Worm (Caenorhabditis elegans): Measurements from ENCODE around the gene ZC15.5.
"Not testable (repeated sequence)": the region's sequence is repeated elsewhere in the genome, so short reads cannot be mapped to it uniquely, and the experiment has no call there.

The ZC15.5 gene

DNA sequence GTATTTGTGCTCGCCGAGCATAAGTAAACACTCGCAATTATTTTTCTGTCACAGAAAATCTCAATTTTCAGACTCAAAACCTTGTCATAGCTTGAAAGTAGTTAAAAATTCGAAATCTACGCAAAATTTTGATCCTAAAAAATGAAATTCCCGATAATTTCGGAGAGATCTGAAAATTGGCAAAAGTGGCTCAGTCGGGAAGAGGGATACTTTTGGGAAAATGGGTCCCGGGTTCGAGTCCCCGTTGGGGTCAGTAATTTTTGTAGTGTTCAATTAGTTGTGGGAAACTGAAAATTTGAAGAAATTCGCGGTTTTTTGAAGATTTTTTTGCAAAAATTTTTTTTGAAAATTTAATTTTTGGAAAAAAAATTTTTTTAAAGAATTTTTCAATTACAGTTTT, 20.8 kb upstream of the ZC15.5 start:
- TF ChIP-seq zip-5 (tag; optimal IDR thresholded peaks at IDR 0.05) (no peak), ceh-45 (GFP tag; IDR thresholded peaks at IDR 0.05) (no peak), Y22D7AL.16 (tag; optimal IDR thresholded peaks at IDR 0.05) (no peak), unc-55 (GFP tag; optimal IDR thresholded peaks at IDR 0.05) (no peak), nfya-1 (tag; optimal IDR thresholded peaks at IDR 0.05) (no peak), ref-2 (tag; optimal IDR thresholded peaks at IDR 0.05) (no peak), lin-11 (tag; optimal IDR thresholded peaks at IDR 0.05) (no peak), tbx-7 (tag; optimal IDR thresholded peaks at IDR 0.05) (no peak), ahr-1 (tag; optimal IDR thresholded peaks at IDR 0.05) (no peak)

ce11 chrV:20279309-20279708, 18.4 kb upstream of the ZC15.5 start:
- no peak for TF ChIP-seq ahr-1 (tag; optimal IDR thresholded peaks at IDR 0.05)

DNA sequence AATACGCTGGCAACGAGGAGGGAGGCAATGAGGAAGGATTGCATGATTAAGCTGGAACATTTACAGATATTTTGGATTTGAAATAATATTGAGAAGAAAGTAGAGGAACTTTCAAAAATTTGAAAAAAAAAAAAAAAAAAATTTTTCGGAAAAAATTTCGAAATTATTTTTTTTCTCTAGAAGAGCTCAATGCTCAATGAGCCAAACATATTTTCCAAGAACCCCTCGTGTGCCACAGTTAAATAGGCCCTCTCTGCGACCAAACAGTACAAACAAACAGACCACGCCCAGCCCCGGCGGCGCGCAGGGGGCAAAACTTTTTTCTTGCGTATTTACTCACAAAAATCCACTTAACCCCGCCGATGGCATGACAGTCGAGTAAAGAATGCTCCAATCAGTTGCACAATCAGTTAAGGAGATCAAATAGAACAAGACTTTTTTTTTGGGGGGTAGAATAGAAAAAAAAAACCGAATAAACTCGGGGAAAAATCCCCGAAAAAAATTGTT, 17.9 kb upstream of the ZC15.5 start, which contains the start of gene pqn-94:
TSS of gene pqn-94 (minus strand) at position 51 of the 507 bp plus-strand sequence.
- TF ChIP-seq pros-1 (tag; optimal IDR thresholded peaks at IDR 0.05) (no peak), pha-2 (tag; optimal IDR thresholded peaks at IDR 0.05) (peak; percentile 33)

ce11 chrV:20282827-20283226, 14.9 kb upstream of the ZC15.5 start:
- TF ChIP-seq sox-4 (tag; optimal IDR thresholded peaks at IDR 0.05), result no peak
- no peak for TF ChIP-seq ceh-6 (GFP tag; optimal IDR thresholded peaks at IDR 0.05)
- no peak for TF ChIP-seq madf-2 (tag; optimal IDR thresholded peaks at IDR 0.05)
- no peak for TF ChIP-seq ceh-14 (tag; optimal IDR thresholded peaks at IDR 0.05)
- no peak for TF ChIP-seq tbx-7 (tag; optimal IDR thresholded peaks at IDR 0.05)
- TF ChIP-seq ceh-9 (tag; optimal IDR thresholded peaks at IDR 0.05), result no peak
- no peak for TF ChIP-seq dmd-4 (tag; optimal IDR thresholded peaks at IDR 0.05; ENCODE audit: borderline replicate concordance)
- no peak for TF ChIP-seq ceh-18 (tag; optimal IDR thresholded peaks at IDR 0.05)
- no peak for TF ChIP-seq K09A11.1 (tag; optimal IDR thresholded peaks at IDR 0.05; ENCODE audit: insufficient read depth)
- no peak for TF ChIP-seq elt-4 (tag; optimal IDR thresholded peaks at IDR 0.05)
- TF ChIP-seq ztf-16 (tag; optimal IDR thresholded peaks at IDR 0.05), result no peak
- no peak for TF ChIP-seq Y22D7AL.16 (tag; optimal IDR thresholded peaks at IDR 0.05)
- TF ChIP-seq K02D7.2 (tag; optimal IDR thresholded peaks at IDR 0.05), result no peak

ce11 chrV:20289317-20289716, 8.4 kb upstream of the ZC15.5 start, which contains the start of gene mlt-4:
mlt-4 (minus strand) TSS chrV:20289417.
- no peak for TF ChIP-seq ceh-34 (tag; optimal IDR thresholded peaks at IDR 0.05)
- no peak for TF ChIP-seq elt-2 (tag; optimal IDR thresholded peaks at IDR 0.05)

ce11 chrV:20294388-20294787, 3.4 kb upstream of the ZC15.5 start, which contains the start of gene clec-261:
clec-261 (minus strand) TSS chrV:20294488.
- TF ChIP-seq npax-4 (tag; optimal IDR thresholded peaks at IDR 0.05) (no peak), ceh-9 (tag; optimal IDR thresholded peaks at IDR 0.05) (no peak), ceh-45 (GFP tag; IDR thresholded peaks at IDR 0.05) (no peak), unc-42 (tag; optimal IDR thresholded peaks at IDR 0.05) (no peak), ceh-34 (tag; optimal IDR thresholded peaks at IDR 0.05) (no peak), che-1 (tag; optimal IDR thresholded peaks at IDR 0.05) (no peak), pat-9 (tag; optimal IDR thresholded peaks at IDR 0.05) (no peak), pros-1 (tag; optimal IDR thresholded peaks at IDR 0.05) (no peak), ref-2 (tag; optimal IDR thresholded peaks at IDR 0.05) (no peak), elt-4 (tag; optimal IDR thresholded peaks at IDR 0.05) (no peak), hlh-6 (tag; optimal IDR thresholded peaks at IDR 0.05) (no peak), dve-1 (tag; optimal IDR thresholded peaks at IDR 0.05) (no peak)

DNA sequence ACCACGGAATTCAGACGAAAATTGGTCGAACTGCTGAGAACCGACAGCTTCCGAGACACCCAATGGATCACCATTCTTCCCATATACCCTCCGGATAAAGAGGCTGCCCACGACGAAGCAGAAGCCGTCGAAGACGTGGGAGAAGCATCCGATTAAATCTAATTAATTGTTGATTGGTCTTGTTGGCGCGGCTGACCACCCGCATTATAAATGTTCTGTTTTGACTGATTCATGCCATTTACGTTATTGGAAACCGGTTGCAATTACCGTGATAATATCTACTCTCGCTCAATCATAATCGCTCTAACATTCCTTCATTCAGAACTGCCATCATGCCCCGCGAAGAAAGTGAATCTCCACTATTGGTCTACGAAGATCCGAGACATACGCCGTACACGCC, 5.5 kb downstream of the ZC15.5 start, which contains the start of gene ZC15.3:
TSS of gene ZC15.3 (plus strand) at position 301 of the 400 bp plus-strand sequence.
- TF ChIP-seq ceh-18, pax-1, ceh-9 (tag; optimal IDR thresholded peaks at IDR 0.05): not testable (repeated sequence)
